Fruit fly (Drosophila melanogaster): ENCODE results near the gene CG4199.
A peak's percentile ranks its signal among the peaks of the same experiment; 100 is the strongest.

The CG4199 gene

dm6 chrX:2121716-2122601 lies 48.7 kb upstream of the CG4199 start (continued):
- TF ChIP-seq CG13296 (GFP tag; optimal IDR thresholded peaks at IDR 0.05) (no peak), CG17829 (tag; optimal IDR thresholded peaks at IDR 0.05) (peak; percentile 45), Lim3 (GFP tag; IDR thresholded peaks at IDR 0.05) (no peak), Dll (GFP tag; IDR thresholded peaks at IDR 0.05; ENCODE audit: partially characterized antibody) (no peak)

DNA sequence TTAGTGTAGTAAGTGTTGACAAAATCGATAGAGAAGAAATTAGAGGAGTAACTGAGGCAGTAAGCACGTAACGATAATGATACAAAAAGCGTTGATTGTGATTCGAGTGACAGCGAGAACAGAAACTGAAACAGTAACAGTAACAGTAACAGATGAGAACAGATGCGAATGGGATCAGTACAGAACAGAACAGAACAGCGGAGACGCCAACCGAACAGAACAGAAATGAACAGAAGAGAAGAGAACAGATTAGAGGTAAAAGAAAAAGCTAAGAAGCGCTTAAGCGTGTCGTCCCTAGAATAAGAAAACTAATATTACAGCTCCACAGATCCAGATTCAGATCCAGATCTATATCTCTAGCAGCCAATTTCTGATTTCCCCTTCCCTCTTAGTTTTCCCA lies 39.4 kb upstream of the CG4199 start:
- TF ChIP-seq CG8290 (GFP tag; optimal IDR thresholded peaks at IDR 0.05) = peak; percentile 16
- TF ChIP-seq CG8290 (tag; optimal IDR thresholded peaks at IDR 0.05) = no peak
- TF ChIP-seq CG34376 (GFP tag; optimal IDR thresholded peaks at IDR 0.05) = no peak
- TF ChIP-seq pzg (GFP tag; optimal IDR thresholded peaks at IDR 0.05) = peak; percentile 21
- TF ChIP-seq CG13894 (tag; optimal IDR thresholded peaks at IDR 0.05) = peak; percentile 5
- TF ChIP-seq CG31365 (tag; optimal IDR thresholded peaks at IDR 0.05) = peak; percentile 19
- TF ChIP-seq so (GFP tag; IDR thresholded peaks at IDR 0.05) = no peak
- TF ChIP-seq chinmo (GFP tag; IDR thresholded peaks at IDR 0.05; ENCODE audit: partially characterized antibody) = no peak
- TF ChIP-seq pita (GFP tag; optimal IDR thresholded peaks at IDR 0.05) = peak; percentile 66
- peak; percentile 25 for TF ChIP-seq Tbp (GFP tag; optimal IDR thresholded peaks at IDR 0.05)
- no peak for TF ChIP-seq caup (GFP tag; optimal IDR thresholded peaks at IDR 0.05; ENCODE audit: severe bottlenecking)
- TF ChIP-seq CG3995 (GFP tag; optimal IDR thresholded peaks at IDR 0.05) = peak; percentile 62
- TF ChIP-seq CkIIα-i1 (GFP tag; IDR thresholded peaks at IDR 0.05) = no peak
- peak; percentile 33 for TF ChIP-seq stwl (tag; optimal IDR thresholded peaks at IDR 0.05)
- 0 out of 3 replicates have a peak, but pooled peaks have one; percentile 15 for TF ChIP-seq CG2199 (GFP tag; IDR thresholded peaks at IDR 0.05)
- peak; percentile 59 for TF ChIP-seq CG15514 (GFP tag; optimal IDR thresholded peaks at IDR 0.05)
- peak; percentile 68 for TF ChIP-seq CTCF (GFP tag; optimal IDR thresholded peaks at IDR 0.05)

DNA sequence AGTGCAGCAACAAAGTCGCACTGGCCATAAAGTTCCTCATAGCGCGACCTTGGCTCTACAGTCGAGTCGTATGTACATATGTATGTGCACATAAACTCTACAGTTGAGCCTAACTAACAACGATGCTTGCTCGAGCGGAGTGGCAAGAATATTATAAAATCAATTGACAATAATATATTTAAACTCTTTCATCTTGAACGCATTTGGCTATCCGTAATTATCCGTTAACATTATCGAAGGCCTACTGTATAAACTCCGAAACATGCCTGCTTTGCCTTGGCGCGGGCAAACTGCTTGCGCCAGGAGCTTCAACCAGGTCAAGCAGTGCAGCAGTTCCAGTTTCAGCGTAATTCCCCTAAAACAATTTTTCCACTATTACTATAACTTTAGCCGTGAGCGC lies 35.4 kb upstream of the CG4199 start:
- TF ChIP-seq Med (GFP tag) (peak; percentile 66), CG15696 (tag; optimal IDR thresholded peaks at IDR 0.05) (peak; percentile 24), otp (GFP tag; IDR thresholded peaks at IDR 0.05) (no peak), grau (tag; optimal IDR thresholded peaks at IDR 0.05) (peak; percentile 46), Drgx (GFP tag; IDR thresholded peaks at IDR 0.05) (peak; percentile 81), Xrp1 (GFP tag; IDR thresholded peaks at IDR 0.05) (peak; percentile 28; the same call in 1 of the 2 replicates), CG17385 (GFP tag; optimal IDR thresholded peaks at IDR 0.05) (no peak), CG31365 (tag; optimal IDR thresholded peaks at IDR 0.05) (peak; percentile 72), CG6689 (GFP tag; IDR thresholded peaks at IDR 0.05) (0 out of 2 replicates have a peak, but pooled peaks have one; percentile 21), esg (GFP tag; conservative IDR thresholded peaks at IDR 0.05) (0 out of 2 replicates have a peak, but pooled peaks have one; percentile 10), CG8290 (GFP tag; optimal IDR thresholded peaks at IDR 0.05) (peak; percentile 49), CG8290 (tag; optimal IDR thresholded peaks at IDR 0.05) (no peak), aop (GFP tag; IDR thresholded peaks at IDR 0.05) (no peak), Dfd (GFP tag; optimal IDR thresholded peaks at IDR 0.05) (peak in 1 of 2 experiments; percentile 35), tin (GFP tag; optimal IDR thresholded peaks at IDR 0.05) (peak; percentile 9), Ets65A (GFP tag) (peak; percentile 76), zfh1 (GFP tag; IDR thresholded peaks at IDR 0.05) (peak; percentile 48; the same call in 1 of the 3 replicates), ranshi (GFP tag; IDR thresholded peaks at IDR 0.05) (peak; percentile 36; the same call in 1 of the 2 replicates), CG8765 (GFP tag; IDR thresholded peaks at IDR 0.05) (no peak)

Data from whole organism, embryonic.